Fruit fly (Drosophila melanogaster) whole organism, pupa: Measurements from ENCODE around the gene Hip14.

Experiments used
- CG12605 ChIP-seq: fragments of 200-800 bp; sonication (Bioruptor generic); IDR thresholded peaks from 2 replicates; pipeline ENCODE4 v1.3.6; 2022; ENCODE audit warnings: missing biosample characterization, missing genetic modification characterization
- CG13204 ChIP-seq: fragments of 200-800 bp; sonication (Bioruptor generic); optimal IDR thresholded peaks from 2 replicates; lab custom pipeline; 2018; ENCODE audit warnings: missing biosample characterization, mild to moderate bottlenecking, missing genetic modification characterization, moderate library complexity
- CG14655 ChIP-seq: fragments of 200-800 bp; sonication (Bioruptor generic); optimal IDR thresholded peaks from 3 replicates; lab custom pipeline; 2017; ENCODE audit warnings: mild to moderate bottlenecking, missing biosample characterization, missing genetic modification reagents, missing genetic modification characterization
- CG15710 ChIP-seq: fragments of 200-800 bp; sonication (Bioruptor generic); optimal IDR thresholded peaks from 2 replicates; lab custom pipeline; 2018; ENCODE audit warnings: missing biosample characterization, mild to moderate bottlenecking, missing genetic modification characterization, moderate library complexity
- CG8159 ChIP-seq: fragments of 200-800 bp; sonication (Bioruptor generic); optimal IDR thresholded peaks from 3 replicates; lab custom pipeline; 2018; ENCODE audit warnings: missing biosample characterization, mild to moderate bottlenecking, missing genetic modification characterization, moderate library complexity
- CG9948 ChIP-seq: fragments of 200-800 bp; sonication (Bioruptor generic); optimal IDR thresholded peaks from 2 replicates; lab custom pipeline; 2018; ENCODE audit warnings: missing biosample characterization, mild to moderate bottlenecking, missing genetic modification characterization, moderate library complexity
- D1 ChIP-seq: fragments of 200-800 bp; sonication (Bioruptor generic); optimal IDR thresholded peaks from 2 replicates; lab custom pipeline; 2018; ENCODE audit warnings: missing biosample characterization, mild to moderate bottlenecking, missing genetic modification characterization, moderate library complexity
- EcR ChIP-seq: fragments of 200-800 bp; sonication (Bioruptor generic); optimal IDR thresholded peaks from 3 replicates; lab custom pipeline; 2019; ENCODE audit warnings: missing biosample characterization, missing genetic modification characterization, mild to moderate bottlenecking, moderate library complexity, missing genetic modification reagents
- Pif1A ChIP-seq: fragments of 200-800 bp; sonication (Bioruptor generic); optimal IDR thresholded peaks from 3 replicates; lab custom pipeline; 2016; ENCODE audit warnings: missing biosample characterization, missing genetic modification characterization
- Pif1B ChIP-seq: fragments of 200-800 bp; sonication (Bioruptor generic); optimal IDR thresholded peaks from 3 replicates; lab custom pipeline; 2016; ENCODE audit warnings: missing biosample characterization, missing genetic modification characterization
- Snoo ChIP-seq: fragments of 200-800 bp; sonication (Bioruptor generic); optimal IDR thresholded peaks from 3 replicates; lab custom pipeline; 2017; ENCODE audit warnings: missing biosample characterization, mild to moderate bottlenecking, missing genetic modification characterization, inconsistent platforms
- rn ChIP-seq: fragments of 200-800 bp; sonication (Bioruptor generic); IDR thresholded peaks from 2 replicates; pipeline ENCODE4 v1.3.6; 2022; ENCODE audit warnings: missing biosample characterization, missing genetic modification characterization

- TF ChIP-seq Pif1A (peak; percentile 78), Snoo (tag; lab: Kevin White, UChicago) (peak; percentile 95), D1 (tag; lab: Kevin White, UChicago) (no peak), CG8159 (tag; lab: Kevin White, UChicago) (peak; percentile 86), CG12605 (GFP tag; lab: Robert Waterston, UW) (peak; percentile 90), EcR (GFP tag; lab: Kevin White, UChicago) (no peak), rn (peak; percentile 88), CG14655 (GFP tag; lab: Kevin White, UChicago) (peak; percentile 90), CG15710 (tag; lab: Kevin White, UChicago) (peak; percentile 88), CG9948 (peak; percentile 76), Pif1B (GFP tag; lab: Kevin White, UChicago) (peak; percentile 87), CG13204 (GFP tag; lab: Kevin White, UChicago) (peak; percentile 68)
Measured at dm6 chr3L:15940823-15941222, 47.2 kb upstream of the Hip14 start.
